Worm (Caenorhabditis elegans): ENCODE measurements around the gene H43E16.1.

The H43E16.1 gene

DNA sequence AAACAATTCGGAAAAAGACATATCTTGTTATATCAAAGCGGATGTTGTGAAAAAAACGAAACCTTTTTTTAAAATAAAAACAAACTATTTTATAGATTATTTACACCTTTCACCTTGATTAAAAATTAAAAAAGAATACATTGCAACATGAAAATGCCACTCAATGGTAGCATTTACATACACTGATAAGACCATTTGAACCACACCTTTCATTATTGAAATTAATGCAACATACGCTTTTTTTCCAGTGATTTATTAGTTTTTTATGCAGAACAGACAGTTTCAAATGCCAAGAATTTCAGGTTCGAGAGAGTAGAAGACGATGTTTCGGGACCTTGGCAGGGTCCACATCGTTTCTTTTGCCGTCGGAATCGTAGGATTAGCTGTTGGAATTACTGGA lies 7.5 kb upstream of the H43E16.1 start, which contains the start of gene T19D12.1:
Gene T19D12.1, plus strand, starts transcription at position 301 of the 400 bp plus-strand sequence.
- TF ChIP-seq ref-1 (GFP tag; conservative IDR thresholded peaks at IDR 0.05) (no peak), klf-2 (GFP tag; conservative IDR thresholded peaks at IDR 0.05) (no peak), tab-1 (GFP tag; IDR thresholded peaks at IDR 0.05) (no peak), cog-1 (tag; optimal IDR thresholded peaks at IDR 0.05) (no peak), T22C8.4 (GFP tag; IDR thresholded peaks at IDR 0.05) (no peak), med-1 (GFP tag; optimal IDR thresholded peaks at IDR 0.05; ENCODE audit: insufficient read depth) (no peak), ztf-23 (GFP tag; IDR thresholded peaks at IDR 0.05) (no peak), flt-1 (GFP tag; IDR thresholded peaks at IDR 0.05) (no peak), ztf-29 (GFP tag; IDR thresholded peaks at IDR 0.05) (no peak)

DNA sequence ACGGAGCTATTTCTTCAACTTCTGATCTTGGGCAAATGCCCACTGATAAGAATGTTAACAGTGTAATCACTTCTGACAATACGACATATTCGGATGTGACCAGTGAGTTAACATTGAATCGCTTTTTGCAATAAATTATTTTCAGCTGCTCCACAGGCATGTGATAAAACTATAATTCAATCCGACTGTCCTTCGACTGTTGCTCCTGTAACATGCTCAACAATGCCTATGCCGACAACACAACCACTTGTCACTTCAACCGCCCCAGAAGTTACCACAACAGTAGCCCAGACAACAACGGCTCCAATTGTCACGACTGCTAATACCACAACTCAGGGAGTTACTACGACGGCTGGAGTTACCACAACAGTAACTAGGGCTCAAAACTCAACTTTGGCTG lies 6.5 kb upstream of the H43E16.1 start:
- TF ChIP-seq ztf-23 (GFP tag; IDR thresholded peaks at IDR 0.05) (no peak), ztf-29 (GFP tag; IDR thresholded peaks at IDR 0.05) (no peak), T22C8.4 (GFP tag; IDR thresholded peaks at IDR 0.05) (no peak), flt-1 (GFP tag; IDR thresholded peaks at IDR 0.05) (no peak), med-1 (GFP tag; optimal IDR thresholded peaks at IDR 0.05; ENCODE audit: insufficient read depth) (no peak), klf-2 (GFP tag; conservative IDR thresholded peaks at IDR 0.05) (no peak), ref-1 (GFP tag; conservative IDR thresholded peaks at IDR 0.05) (no peak), cog-1 (tag; optimal IDR thresholded peaks at IDR 0.05) (no peak), tab-1 (GFP tag; IDR thresholded peaks at IDR 0.05) (no peak)

DNA sequence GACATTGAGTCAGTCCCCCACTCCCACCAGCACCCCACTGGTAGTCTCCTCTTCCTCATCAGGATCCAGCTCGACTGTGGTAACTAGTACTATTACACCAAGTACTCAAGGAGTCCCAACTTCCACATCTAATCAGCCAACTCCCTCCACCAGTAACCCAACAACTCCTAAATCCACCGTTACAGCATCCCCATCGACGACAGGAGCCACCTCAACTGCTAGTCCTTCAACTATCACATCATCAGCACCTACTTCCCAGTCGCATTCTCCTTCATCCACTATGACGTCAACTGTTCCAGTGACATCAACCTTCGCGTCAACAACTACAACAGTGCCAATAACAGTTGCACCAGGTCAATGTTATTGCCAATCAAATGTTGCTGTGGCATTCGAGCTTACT lies 5.6 kb upstream of the H43E16.1 start:
- TF ChIP-seq ztf-23 (GFP tag; IDR thresholded peaks at IDR 0.05) (no peak), tab-1 (GFP tag; IDR thresholded peaks at IDR 0.05) (no peak), flt-1 (GFP tag; IDR thresholded peaks at IDR 0.05) (no peak), med-1 (GFP tag; optimal IDR thresholded peaks at IDR 0.05; ENCODE audit: insufficient read depth) (no peak), ref-1 (GFP tag; conservative IDR thresholded peaks at IDR 0.05) (no peak), klf-2 (GFP tag; conservative IDR thresholded peaks at IDR 0.05) (no peak), cog-1 (tag; optimal IDR thresholded peaks at IDR 0.05) (no peak), ztf-29 (GFP tag; IDR thresholded peaks at IDR 0.05) (no peak), T22C8.4 (GFP tag; IDR thresholded peaks at IDR 0.05) (no peak)

DNA sequence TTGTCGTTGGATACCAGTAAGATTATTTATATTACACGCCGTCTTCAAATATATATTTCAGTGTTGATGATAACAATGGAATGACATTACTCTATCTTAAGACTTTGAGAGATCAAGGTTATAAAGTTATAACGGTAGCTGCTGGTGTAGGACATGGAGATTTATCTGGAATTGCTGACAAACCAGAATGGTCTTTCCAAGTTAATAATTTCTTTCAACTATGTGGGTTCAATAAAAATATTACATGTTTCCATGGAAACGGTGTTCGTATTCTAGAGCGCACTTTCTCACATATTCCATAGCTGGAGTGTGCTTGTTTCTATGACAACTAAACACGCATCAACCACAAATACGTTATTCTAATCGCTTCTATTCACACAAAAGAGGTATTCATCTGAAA lies 5.7 kb downstream of the H43E16.1 start, which contains the start of gene ift-74:
Gene ift-74, plus strand, starts transcription at position 301 of the 400 bp plus-strand sequence.
- TF ChIP-seq ztf-23 (GFP tag; IDR thresholded peaks at IDR 0.05) (no peak), klf-2 (GFP tag; conservative IDR thresholded peaks at IDR 0.05) (no peak), med-1 (GFP tag; optimal IDR thresholded peaks at IDR 0.05; ENCODE audit: insufficient read depth) (no peak), ztf-29 (GFP tag; IDR thresholded peaks at IDR 0.05) (no peak), T22C8.4 (GFP tag; IDR thresholded peaks at IDR 0.05) (no peak), flt-1 (GFP tag; IDR thresholded peaks at IDR 0.05) (no peak), tab-1 (GFP tag; IDR thresholded peaks at IDR 0.05) (no peak), cog-1 (tag; optimal IDR thresholded peaks at IDR 0.05) (no peak), ref-1 (GFP tag; conservative IDR thresholded peaks at IDR 0.05) (no peak)

DNA sequence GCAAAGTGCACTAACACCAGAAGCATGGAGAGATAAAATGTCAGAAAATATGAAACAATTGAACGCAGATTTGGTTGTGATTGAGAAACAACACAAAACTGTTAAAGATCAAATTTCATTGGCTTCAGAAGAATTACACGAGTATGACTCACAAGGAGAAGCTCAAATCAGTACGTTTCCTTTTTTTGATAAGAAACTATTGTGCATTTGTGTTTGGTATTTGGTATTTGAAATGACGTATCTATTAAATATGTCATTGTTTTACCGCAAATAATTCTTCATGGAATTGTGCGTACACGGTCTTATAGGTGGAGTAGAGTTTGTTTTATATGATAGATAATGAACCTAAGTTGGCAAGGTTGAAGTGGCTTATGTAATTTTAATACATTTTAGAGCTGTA lies 7.4 kb downstream of the H43E16.1 start:
- TF ChIP-seq klf-2 (GFP tag; conservative IDR thresholded peaks at IDR 0.05) (no peak), ztf-23 (GFP tag; IDR thresholded peaks at IDR 0.05) (no peak), tab-1 (GFP tag; IDR thresholded peaks at IDR 0.05) (no peak)

DNA sequence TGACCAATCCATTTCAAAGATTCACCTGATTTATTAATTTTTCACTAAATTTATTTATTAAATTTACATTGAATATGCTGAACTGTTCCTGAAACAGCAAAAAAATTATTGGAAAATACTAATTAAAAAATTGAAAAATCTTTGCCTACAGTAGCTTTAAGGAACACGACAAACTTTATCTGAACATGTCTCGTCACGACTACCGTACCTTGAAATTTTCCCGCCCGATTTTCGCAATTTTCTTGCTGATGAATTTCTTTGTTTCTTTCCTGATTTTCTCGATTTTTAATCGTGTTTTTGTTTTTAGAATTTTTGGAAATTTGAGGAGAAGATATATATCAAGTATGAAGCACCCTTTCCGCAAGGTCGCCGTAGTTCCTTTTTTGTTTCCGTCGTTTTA lies 8.8 kb downstream of the H43E16.1 start:
- TF ChIP-seq cog-1 (tag; optimal IDR thresholded peaks at IDR 0.05) (no peak), ztf-29 (GFP tag; IDR thresholded peaks at IDR 0.05) (no peak), med-1 (GFP tag; optimal IDR thresholded peaks at IDR 0.05; ENCODE audit: insufficient read depth) (no peak), ref-1 (GFP tag; conservative IDR thresholded peaks at IDR 0.05) (no peak), T22C8.4 (GFP tag; IDR thresholded peaks at IDR 0.05) (no peak), flt-1 (GFP tag; IDR thresholded peaks at IDR 0.05) (no peak), ztf-23 (GFP tag; IDR thresholded peaks at IDR 0.05) (no peak), tab-1 (GFP tag; IDR thresholded peaks at IDR 0.05) (no peak), klf-2 (GFP tag; conservative IDR thresholded peaks at IDR 0.05) (no peak)

DNA sequence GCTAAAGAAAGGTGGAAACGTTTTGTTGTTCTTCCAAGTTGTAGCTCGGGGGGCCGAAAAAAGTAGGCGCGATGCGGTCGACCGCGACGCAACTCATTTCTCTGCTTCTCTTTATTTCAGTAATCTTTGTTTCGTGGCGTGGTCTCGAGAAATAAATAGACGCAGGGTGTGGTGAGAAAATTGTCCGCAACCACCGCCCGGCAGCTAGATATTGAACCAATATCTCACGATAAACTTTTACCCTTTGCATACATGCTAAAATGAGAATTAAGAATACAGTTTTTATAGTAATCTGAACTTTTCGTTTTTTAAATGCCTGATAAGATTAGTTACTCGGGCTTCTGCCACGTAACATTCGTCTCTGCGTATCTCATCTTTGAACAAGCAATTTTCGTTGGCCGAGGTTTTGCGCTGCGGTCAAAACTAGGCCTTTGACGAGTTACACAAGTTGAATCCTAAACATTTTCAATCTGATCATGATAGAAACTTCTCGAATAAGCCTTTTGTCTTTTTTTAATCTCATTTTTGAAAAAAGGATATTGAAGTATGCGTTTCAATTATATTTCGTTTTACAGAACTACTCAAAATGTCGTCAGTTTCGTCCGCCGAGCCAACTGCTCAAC lies 9.7 kb downstream of the H43E16.1 start, which contains the start of gene gyf-1:
Gene gyf-1, plus strand, starts transcription at position 573 of the 623 bp plus-strand sequence.
- TF ChIP-seq ztf-29 (GFP tag; IDR thresholded peaks at IDR 0.05): no peak
- no peak for TF ChIP-seq ref-1 (GFP tag; conservative IDR thresholded peaks at IDR 0.05)
- TF ChIP-seq tab-1 (GFP tag; IDR thresholded peaks at IDR 0.05): no peak
- no peak for TF ChIP-seq flt-1 (GFP tag; IDR thresholded peaks at IDR 0.05)
- no peak for TF ChIP-seq T22C8.4 (GFP tag; IDR thresholded peaks at IDR 0.05)
- no peak for TF ChIP-seq ztf-23 (GFP tag; IDR thresholded peaks at IDR 0.05)
- TF ChIP-seq med-1 (GFP tag; optimal IDR thresholded peaks at IDR 0.05; ENCODE audit: insufficient read depth): no peak
- no peak for TF ChIP-seq cog-1 (tag; optimal IDR thresholded peaks at IDR 0.05)
- no peak for TF ChIP-seq klf-2 (GFP tag; conservative IDR thresholded peaks at IDR 0.05)

DNA sequence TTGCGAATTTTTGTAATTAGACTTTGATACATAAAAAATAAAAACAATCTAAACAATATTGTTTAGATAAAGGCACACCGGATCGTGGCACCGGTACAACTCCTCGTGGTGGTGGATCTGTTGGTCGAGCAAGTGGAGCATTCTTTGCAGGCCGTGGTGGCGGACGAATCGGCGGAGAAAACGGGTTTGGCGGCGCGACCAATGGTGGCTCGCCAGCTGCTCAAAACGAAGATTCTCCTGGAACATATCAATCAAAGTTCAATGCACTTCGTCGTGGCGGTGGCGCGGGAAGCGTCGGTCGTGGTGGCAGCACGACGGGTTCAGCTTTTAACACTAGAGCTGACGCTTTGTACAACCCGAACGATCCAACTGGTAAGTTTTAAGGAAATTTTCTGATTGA lies 11.9 kb downstream of the H43E16.1 start:
- TF ChIP-seq cog-1 (tag; optimal IDR thresholded peaks at IDR 0.05) (no peak), ztf-29 (GFP tag; IDR thresholded peaks at IDR 0.05) (no peak), ztf-23 (GFP tag; IDR thresholded peaks at IDR 0.05) (no peak), T22C8.4 (GFP tag; IDR thresholded peaks at IDR 0.05) (no peak), flt-1 (GFP tag; IDR thresholded peaks at IDR 0.05) (no peak), med-1 (GFP tag; optimal IDR thresholded peaks at IDR 0.05; ENCODE audit: insufficient read depth) (no peak), klf-2 (GFP tag; conservative IDR thresholded peaks at IDR 0.05) (no peak), ref-1 (GFP tag; conservative IDR thresholded peaks at IDR 0.05) (no peak), tab-1 (GFP tag; IDR thresholded peaks at IDR 0.05) (no peak)

DNA sequence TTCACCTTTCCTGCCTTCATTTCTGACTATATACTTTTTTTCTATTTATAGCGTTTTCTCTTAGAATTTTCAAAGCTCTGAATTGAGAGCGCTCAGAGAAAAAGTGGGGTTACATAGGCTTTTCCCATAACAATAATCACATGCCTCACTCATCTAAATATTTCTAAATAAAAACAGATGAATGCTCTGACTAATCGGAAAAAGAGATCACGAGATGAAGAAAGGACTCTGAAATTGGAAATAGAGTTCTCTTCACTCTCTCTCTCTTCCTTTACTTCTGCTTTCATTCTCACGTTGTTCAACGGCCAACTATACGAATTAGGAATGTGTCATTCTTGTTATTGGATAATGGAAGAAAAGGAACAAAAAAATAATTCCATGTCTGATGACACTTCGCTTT lies 15.0 kb downstream of the H43E16.1 start:
- no peak for TF ChIP-seq med-1 (GFP tag; optimal IDR thresholded peaks at IDR 0.05; ENCODE audit: insufficient read depth)
- no peak for TF ChIP-seq ztf-23 (GFP tag; IDR thresholded peaks at IDR 0.05)
- TF ChIP-seq ref-1 (GFP tag; conservative IDR thresholded peaks at IDR 0.05): no peak
- no peak for TF ChIP-seq ztf-29 (GFP tag; IDR thresholded peaks at IDR 0.05)
- no peak for TF ChIP-seq klf-2 (GFP tag; conservative IDR thresholded peaks at IDR 0.05)
- no peak for TF ChIP-seq T22C8.4 (GFP tag; IDR thresholded peaks at IDR 0.05)
- no peak for TF ChIP-seq flt-1 (GFP tag; IDR thresholded peaks at IDR 0.05)
- TF ChIP-seq tab-1 (GFP tag; IDR thresholded peaks at IDR 0.05): no peak
- TF ChIP-seq cog-1 (tag; optimal IDR thresholded peaks at IDR 0.05): no peak

Measured in whole organism, midembryonic.